Worm (Caenorhabditis elegans) whole organism, midembryonic: ENCODE measurements around the gene let-4.
"Not testable (repeated sequence)": the region's sequence is repeated elsewhere in the genome, so short reads cannot be mapped to it uniquely, and the experiment has no call there.

Experiments used
- T22C8.4 ChIP-seq: fragments of 200-800 bp; sonication (Bioruptor generic); IDR thresholded peaks from 2 replicates; pipeline ENCODE4 v1.3.6; 2022; ENCODE audit warnings: missing genetic modification characterization, missing compliant biosample characterization
- cog-1 ChIP-seq: sonication (generic microtip); optimal IDR thresholded peaks from 2 replicates; lab custom pipeline; 2016; ENCODE audit warnings: missing genetic modification characterization, missing compliant biosample characterization
- flt-1 ChIP-seq: fragments of 200-800 bp; sonication (Bioruptor generic); IDR thresholded peaks from 2 replicates; pipeline ENCODE4 v1.3.6; 2022; ENCODE audit warnings: missing genetic modification characterization, missing compliant biosample characterization
- klf-2 ChIP-seq: fragments of 200-800 bp; sonication (Bioruptor generic); conservative IDR thresholded peaks from 2 replicates; pipeline ENCODE4 v1.3.6; 2022; ENCODE audit warnings: missing genetic modification reagents, missing genetic modification characterization, missing compliant biosample characterization
- med-1 ChIP-seq: sonication (generic microtip); optimal IDR thresholded peaks from 2 replicates; lab custom pipeline; 2017; ENCODE audit warnings: missing genetic modification characterization, mild to moderate bottlenecking, missing compliant biosample characterization, antibody characterized with exemption, missing genetic modification reagents; ENCODE audit not compliant: insufficient read depth
- ref-1 ChIP-seq: fragments of 200-800 bp; sonication (Bioruptor generic); conservative IDR thresholded peaks from 2 replicates; pipeline ENCODE4 v1.3.6; 2022; ENCODE audit warnings: missing genetic modification reagents, missing genetic modification characterization, missing compliant biosample characterization
- tab-1 ChIP-seq: fragments of 200-800 bp; sonication (Bioruptor generic); IDR thresholded peaks from 2 replicates; pipeline ENCODE4 v1.3.6; 2022; ENCODE audit warnings: missing genetic modification characterization, missing compliant biosample characterization
- ztf-23 ChIP-seq: fragments of 200-800 bp; sonication (Bioruptor generic); IDR thresholded peaks from 2 replicates; pipeline ENCODE4 v1.3.6; 2022; ENCODE audit warnings: missing genetic modification reagents, missing genetic modification characterization, missing compliant biosample characterization
- ztf-29 ChIP-seq: fragments of 200-800 bp; sonication (Bioruptor generic); IDR thresholded peaks from 2 replicates; pipeline ENCODE4 v1.3.6; 2022; ENCODE audit warnings: missing genetic modification reagents, missing genetic modification characterization, missing compliant biosample characterization

let-4 gene

ce11 chrX:14577579-14578127 lies at the start of gene let-4:
let-4 (plus strand) TSS chrX:14577935.
- TF ChIP-seq med-1 (GFP tag; lab: Kevin White, UChicago) (no peak), tab-1 (GFP tag; lab: Robert Waterston, UW) (0 out of 2 replicates have a peak, but pooled peaks have one; percentile 35), flt-1 (peak; percentile 10; the same call in 1 of the 2 replicates)

ce11 chrX:14528399-14528798 lies 49.3 kb upstream of the let-4 start, which contains the start of gene nspc-19:
nspc-19 (plus strand) TSS chrX:14528699.
- not testable (repeated sequence) for TF ChIP-seq ztf-29, ztf-23, tab-1 (GFP tag; lab: Robert Waterston, UW)

ce11 chrX:14530107-14530506 lies 47.6 kb upstream of the let-4 start, which contains the start of gene nspc-20:
nspc-20 (minus strand) TSS chrX:14530207.
- TF ChIP-seq ztf-29 (GFP tag; lab: Robert Waterston, UW) (no peak), klf-2 (GFP tag; lab: Robert Waterston, UW) (no peak), ztf-23 (GFP tag; lab: Robert Waterston, UW) (no peak), med-1 (GFP tag; lab: Kevin White, UChicago) (no peak), cog-1 (tag; lab: Kevin White, UChicago) (no peak), T22C8.4 (no peak), ref-1 (GFP tag; lab: Robert Waterston, UW) (no peak), flt-1 (no peak), tab-1 (GFP tag; lab: Robert Waterston, UW) (no peak)

ce11 chrX:14534117-14534516 lies 43.6 kb upstream of the let-4 start, which contains the start of gene T24C2.5:
T24C2.5 (plus strand) TSS chrX:14534417.
- TF ChIP-seq med-1 (GFP tag; lab: Kevin White, UChicago): no peak
- no peak for TF ChIP-seq klf-2 (GFP tag; lab: Robert Waterston, UW)
- no peak for TF ChIP-seq T22C8.4
- no peak for TF ChIP-seq ref-1 (GFP tag; lab: Robert Waterston, UW)
- no peak for TF ChIP-seq ztf-29 (GFP tag; lab: Robert Waterston, UW)
- no peak for TF ChIP-seq ztf-23 (GFP tag; lab: Robert Waterston, UW)
- no peak for TF ChIP-seq cog-1 (tag; lab: Kevin White, UChicago)
- TF ChIP-seq tab-1 (GFP tag; lab: Robert Waterston, UW): no peak
- no peak for TF ChIP-seq flt-1

- no peak for TF ChIP-seq med-1 (GFP tag; lab: Kevin White, UChicago)
- no peak for TF ChIP-seq T22C8.4
- no peak for TF ChIP-seq ztf-29 (GFP tag; lab: Robert Waterston, UW)
- TF ChIP-seq flt-1: no peak
- TF ChIP-seq ref-1 (GFP tag; lab: Robert Waterston, UW): no peak
- no peak for TF ChIP-seq cog-1 (tag; lab: Kevin White, UChicago)
- TF ChIP-seq tab-1 (GFP tag; lab: Robert Waterston, UW): no peak
These were observed 43.1 kb upstream of the let-4 start for ce11 chrX:14534596-14534995.

ce11 chrX:14535913-14536312 lies 41.8 kb upstream of the let-4 start:
- TF ChIP-seq ztf-29 (GFP tag; lab: Robert Waterston, UW) (no peak), med-1 (GFP tag; lab: Kevin White, UChicago) (no peak), ref-1 (GFP tag; lab: Robert Waterston, UW) (no peak), klf-2 (GFP tag; lab: Robert Waterston, UW) (no peak), T22C8.4 (no peak), ztf-23 (GFP tag; lab: Robert Waterston, UW) (no peak), tab-1 (GFP tag; lab: Robert Waterston, UW) (no peak)

- TF ChIP-seq ztf-23 (GFP tag; lab: Robert Waterston, UW): no peak
- TF ChIP-seq T22C8.4: no peak
- no peak for TF ChIP-seq ref-1 (GFP tag; lab: Robert Waterston, UW)
- no peak for TF ChIP-seq ztf-29 (GFP tag; lab: Robert Waterston, UW)
- TF ChIP-seq flt-1: no peak
- no peak for TF ChIP-seq cog-1 (tag; lab: Kevin White, UChicago)
- TF ChIP-seq klf-2 (GFP tag; lab: Robert Waterston, UW): no peak
- no peak for TF ChIP-seq med-1 (GFP tag; lab: Kevin White, UChicago)
- TF ChIP-seq tab-1 (GFP tag; lab: Robert Waterston, UW): no peak
These were observed 40.1 kb upstream of the let-4 start for ce11 chrX:14537625-14538024.

- no peak for TF ChIP-seq ztf-29 (GFP tag; lab: Robert Waterston, UW)
- no peak for TF ChIP-seq flt-1
- TF ChIP-seq ref-1 (GFP tag; lab: Robert Waterston, UW): no peak
- TF ChIP-seq tab-1 (GFP tag; lab: Robert Waterston, UW): no peak
- TF ChIP-seq T22C8.4: no peak
- no peak for TF ChIP-seq cog-1 (tag; lab: Kevin White, UChicago)
- no peak for TF ChIP-seq ztf-23 (GFP tag; lab: Robert Waterston, UW)
- no peak for TF ChIP-seq klf-2 (GFP tag; lab: Robert Waterston, UW)
- no peak for TF ChIP-seq med-1 (GFP tag; lab: Kevin White, UChicago)
These were observed 38.3 kb upstream of the let-4 start for ce11 chrX:14539468-14539867.

- no peak for TF ChIP-seq ztf-23 (GFP tag; lab: Robert Waterston, UW)
- no peak for TF ChIP-seq med-1 (GFP tag; lab: Kevin White, UChicago)
- no peak for TF ChIP-seq cog-1 (tag; lab: Kevin White, UChicago)
- TF ChIP-seq ztf-29 (GFP tag; lab: Robert Waterston, UW): no peak
- no peak for TF ChIP-seq tab-1 (GFP tag; lab: Robert Waterston, UW)
- TF ChIP-seq ref-1 (GFP tag; lab: Robert Waterston, UW): no peak
- TF ChIP-seq klf-2 (GFP tag; lab: Robert Waterston, UW): no peak
- no peak for TF ChIP-seq flt-1
- no peak for TF ChIP-seq T22C8.4
These were observed 35.7 kb upstream of the let-4 start, which contains the start of gene fbxa-81 for ce11 chrX:14541992-14542391. fbxa-81 (minus strand) TSS chrX:14542092.
